Fruit fly (Drosophila melanogaster): Measurements from ENCODE around the gene Sfp23F.

Gene Sfp23F

DNA sequence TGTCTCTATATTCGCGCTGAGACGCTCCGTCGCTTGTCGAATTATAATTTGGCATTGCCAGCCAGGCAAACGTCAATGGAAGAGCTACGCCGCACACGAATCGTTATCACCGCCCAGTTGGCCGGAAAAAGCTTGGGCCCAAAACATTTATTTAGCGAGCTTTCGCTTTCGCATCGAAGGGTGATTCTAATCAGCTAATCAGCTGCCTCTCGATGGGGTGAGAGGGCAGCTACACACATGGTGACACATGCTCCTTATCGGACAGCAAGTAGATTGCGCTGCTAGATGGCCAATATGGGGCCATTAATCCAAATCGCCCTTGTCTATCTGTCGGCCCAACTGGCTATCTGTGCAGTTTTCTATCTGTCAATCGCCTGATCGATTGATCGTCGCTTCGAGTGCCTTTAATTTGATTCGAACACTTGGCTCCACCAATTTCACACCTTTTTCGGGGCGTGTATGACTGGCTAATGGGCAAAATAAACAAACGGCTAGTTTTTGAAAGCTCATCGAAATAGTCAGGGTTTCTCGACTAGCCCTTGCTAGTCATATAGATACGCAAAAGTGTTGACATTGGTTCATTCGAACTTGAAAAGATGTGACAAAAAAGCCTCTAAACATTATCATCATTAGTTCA is 21.4 kb downstream of the Sfp23F start:
- TF ChIP-seq Sox102F (GFP tag; optimal IDR thresholded peaks at IDR 0.05), result no peak
- TF ChIP-seq fkh (GFP tag; optimal IDR thresholded peaks at IDR 0.05), result peak; percentile 64
- TF ChIP-seq vri (GFP tag; optimal IDR thresholded peaks at IDR 0.05), result peak; percentile 35

DNA sequence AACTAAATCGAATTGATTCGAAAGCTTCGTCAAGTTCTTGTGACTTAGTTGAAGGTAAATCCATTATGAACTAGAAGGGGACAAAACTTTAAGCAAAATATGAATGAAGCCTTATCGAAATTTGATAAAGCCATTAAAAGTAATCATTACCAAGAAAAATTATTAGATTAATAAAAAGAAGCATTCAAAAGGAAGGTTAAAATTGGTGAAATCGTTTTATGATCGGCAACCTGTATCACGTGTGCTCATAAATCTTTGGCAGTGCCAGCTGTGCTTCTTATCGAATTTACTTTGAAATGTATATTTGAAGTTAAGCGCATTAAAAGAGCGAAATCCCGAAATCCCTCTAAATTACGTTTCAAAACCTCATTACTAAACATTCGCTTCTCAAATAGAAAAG is 25.7 kb downstream of the Sfp23F start:
- no peak for TF ChIP-seq achi (GFP tag; optimal IDR thresholded peaks at IDR 0.05)
- no peak for TF ChIP-seq CG8119 (GFP tag; IDR thresholded peaks at IDR 0.05)
- TF ChIP-seq CG11762 (GFP tag; optimal IDR thresholded peaks at IDR 0.05; ENCODE audit: insufficient read depth), result no peak
- no peak for TF ChIP-seq Hr4 (GFP tag; optimal IDR thresholded peaks at IDR 0.05)
- no peak for TF ChIP-seq CG31627 (GFP tag; optimal IDR thresholded peaks at IDR 0.05)
- TF ChIP-seq Eip78C (GFP tag), result no peak
- no peak for TF ChIP-seq salr (GFP tag; optimal IDR thresholded peaks at IDR 0.05)

DNA sequence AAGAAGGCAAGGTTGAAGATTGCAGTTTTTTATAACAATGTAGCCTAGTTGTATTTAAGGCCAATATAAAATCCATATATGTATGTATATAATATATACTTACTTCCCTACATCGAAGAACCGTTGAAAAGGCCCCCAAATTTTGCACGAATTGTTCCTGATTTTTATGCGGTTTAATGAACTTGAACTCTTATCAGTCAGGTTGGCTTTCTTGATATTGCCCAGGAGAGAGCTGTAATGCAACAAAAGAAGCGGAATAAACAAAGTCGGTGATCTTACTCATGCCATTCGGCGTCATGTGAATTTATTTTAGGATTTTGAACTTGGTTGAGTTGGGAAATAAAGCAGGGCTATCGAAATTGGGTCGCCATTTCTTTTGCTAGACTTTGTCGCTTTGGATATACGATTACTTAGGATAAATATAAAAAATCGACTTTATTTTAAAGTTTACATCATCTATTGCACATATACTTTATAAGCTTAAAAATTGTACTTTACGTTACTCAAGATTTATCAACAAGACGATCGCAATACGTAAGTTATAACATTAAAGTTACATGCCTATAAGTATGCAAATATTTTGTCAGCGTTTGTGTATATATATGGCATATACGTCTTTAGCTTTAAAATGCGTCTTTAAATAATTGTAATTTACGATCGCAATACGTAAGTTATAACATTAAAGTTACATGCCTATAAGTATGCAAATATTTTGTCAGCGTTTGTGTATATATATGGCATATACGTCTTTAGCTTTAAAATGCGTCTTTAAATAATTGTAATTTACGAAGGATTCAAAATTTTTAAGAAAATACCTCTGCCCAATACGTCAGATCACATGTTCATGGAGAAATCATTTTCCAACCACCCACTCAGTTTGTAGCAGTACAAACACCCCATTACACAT is 30.5 kb downstream of the Sfp23F start, which contains the start of gene CG8838:
TSS of gene CG8838 (plus strand) at position 857 of the 907 bp plus-strand sequence.
- TF ChIP-seq CG8119 (GFP tag; IDR thresholded peaks at IDR 0.05) (no peak), CG34406 (GFP tag; optimal IDR thresholded peaks at IDR 0.05) (no peak), CG8632 (GFP tag; optimal IDR thresholded peaks at IDR 0.05) (no peak), CG6792 (GFP tag; optimal IDR thresholded peaks at IDR 0.05) (no peak), CG3032 (tag; optimal IDR thresholded peaks at IDR 0.05) (no peak), achi (GFP tag; optimal IDR thresholded peaks at IDR 0.05) (no peak), cyc (GFP tag; optimal IDR thresholded peaks at IDR 0.05) (no peak), net (GFP tag; optimal IDR thresholded peaks at IDR 0.05) (no peak), CG10669 (GFP tag; optimal IDR thresholded peaks at IDR 0.05) (no peak), Eip93F (GFP tag; optimal IDR thresholded peaks at IDR 0.05) (peak; percentile 92), vri (GFP tag; optimal IDR thresholded peaks at IDR 0.05) (peak; percentile 6), CG15336 (GFP tag; IDR thresholded peaks at IDR 0.05) (no peak), svp (GFP tag) (peak; percentile 83), CG8319 (GFP tag; optimal IDR thresholded peaks at IDR 0.05) (no peak), Hr39 (GFP tag; optimal IDR thresholded peaks at IDR 0.05) (no peak), Gug (GFP tag; IDR thresholded peaks at IDR 0.05) (no peak)

DNA sequence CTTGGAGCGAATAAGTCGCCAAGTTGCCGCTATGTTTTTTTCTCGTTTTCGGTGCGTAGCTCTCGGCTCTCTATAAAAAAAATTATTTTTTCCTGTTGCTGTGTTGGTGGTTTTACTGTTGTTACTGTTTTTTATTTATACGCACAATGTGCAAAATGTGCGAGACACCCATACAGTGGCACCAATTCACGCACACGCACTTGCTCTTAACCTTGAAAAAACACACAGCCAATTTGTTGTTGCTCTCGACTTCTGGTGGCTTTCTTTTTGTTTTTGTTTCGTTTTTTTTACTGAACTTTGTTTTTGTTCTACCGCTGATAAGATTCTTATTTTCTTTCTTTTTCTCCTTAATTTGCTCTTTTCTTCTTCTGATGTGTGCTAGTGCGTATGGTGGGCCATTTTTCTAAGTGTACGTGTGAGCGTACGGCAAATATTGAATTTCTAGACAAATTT is 31.3 kb downstream of the Sfp23F start:
- TF ChIP-seq Blimp-1 (GFP tag; optimal IDR thresholded peaks at IDR 0.05) (no peak), CG4318 (GFP tag; optimal IDR thresholded peaks at IDR 0.05) (peak; percentile 35), Lpt (GFP tag; optimal IDR thresholded peaks at IDR 0.05) (peak; percentile 61), Ets21C (GFP tag; optimal IDR thresholded peaks at IDR 0.05) (no peak), acj6 (GFP tag; optimal IDR thresholded peaks at IDR 0.05) (peak; percentile 21), CG10669 (GFP tag; optimal IDR thresholded peaks at IDR 0.05) (peak; percentile 69), CG11762 (GFP tag; optimal IDR thresholded peaks at IDR 0.05; ENCODE audit: insufficient read depth) (peak; percentile 58), Eip75B (GFP tag; optimal IDR thresholded peaks at IDR 0.05) (peak; percentile 61), Ets96B (tag; optimal IDR thresholded peaks at IDR 0.05) (peak; percentile 90), net (GFP tag; optimal IDR thresholded peaks at IDR 0.05) (peak; percentile 73), CG6792 (GFP tag; optimal IDR thresholded peaks at IDR 0.05) (peak; percentile 31), lz (GFP tag; optimal IDR thresholded peaks at IDR 0.05) (peak; percentile 7), esn (GFP tag; optimal IDR thresholded peaks at IDR 0.05) (no peak), CG6808 (GFP tag; optimal IDR thresholded peaks at IDR 0.05) (peak; percentile 91), OdsH (GFP tag; optimal IDR thresholded peaks at IDR 0.05) (no peak), fkh (GFP tag; optimal IDR thresholded peaks at IDR 0.05) (peak; percentile 68), CG3032 (tag; optimal IDR thresholded peaks at IDR 0.05) (peak; percentile 78), CG8632 (GFP tag; optimal IDR thresholded peaks at IDR 0.05) (peak; percentile 35), CG3919 (GFP tag; optimal IDR thresholded peaks at IDR 0.05) (no peak), CG8319 (GFP tag; optimal IDR thresholded peaks at IDR 0.05) (peak; percentile 4), Sox14 (GFP tag; optimal IDR thresholded peaks at IDR 0.05) (peak; percentile 30), CG9139 (GFP tag; optimal IDR thresholded peaks at IDR 0.05) (peak; percentile 95), vri (GFP tag; optimal IDR thresholded peaks at IDR 0.05) (no peak), CG7368 (GFP tag; optimal IDR thresholded peaks at IDR 0.05) (no peak), Sox15 (GFP tag; optimal IDR thresholded peaks at IDR 0.05) (no peak), CG31627 (GFP tag; optimal IDR thresholded peaks at IDR 0.05) (no peak), achi (GFP tag; optimal IDR thresholded peaks at IDR 0.05) (peak; percentile 53), CG11902 (GFP tag; optimal IDR thresholded peaks at IDR 0.05) (no peak), salr (GFP tag; optimal IDR thresholded peaks at IDR 0.05) (peak; percentile 51 to 56), CG8119 (GFP tag; IDR thresholded peaks at IDR 0.05) (peak; percentile 56; the same call in 1 of the 3 replicates), ss (GFP tag; optimal IDR thresholded peaks at IDR 0.05) (peak; percentile 98 to 99)

Measured in whole organism, prepupa.